Fruit fly (Drosophila melanogaster) whole organism, prepupa: ENCODE results near the gene sta.
A peak's percentile ranks its signal among the peaks of the same experiment; 100 is the strongest.

Source experiments
- Blimp-1 ChIP-seq: fragments of 200-800 bp; sonication (Bioruptor generic); optimal IDR thresholded peaks from 3 replicates; lab custom pipeline; 2017; ENCODE audit warnings: missing biosample characterization, missing genetic modification characterization, mild to moderate bottlenecking, moderate library complexity, missing genetic modification reagents
- CG10631 ChIP-seq: fragments of 200-800 bp; sonication (Bioruptor generic); optimal IDR thresholded peaks from 2 replicates; lab custom pipeline; 2016; ENCODE audit warnings: missing biosample characterization, missing genetic modification characterization
- CG10669 ChIP-seq: fragments of 200-800 bp; sonication (Bioruptor generic); optimal IDR thresholded peaks from 3 replicates; lab custom pipeline; 2018; ENCODE audit warnings: missing biosample characterization, mild to moderate bottlenecking, missing genetic modification characterization, moderate library complexity
- CG11294 ChIP-seq: fragments of 200-800 bp; sonication (Bioruptor generic); IDR thresholded peaks from 2 replicates; pipeline ENCODE4 v1.3.6; 2022; ENCODE audit warnings: missing biosample characterization, missing genetic modification characterization
- CG11762 ChIP-seq: fragments of 200-800 bp; sonication (Bioruptor generic); optimal IDR thresholded peaks from 3 replicates; lab custom pipeline; 2016; ENCODE audit warnings: missing biosample characterization, missing genetic modification characterization; ENCODE audit not compliant: insufficient read depth
- CG11902 ChIP-seq: fragments of 200-800 bp; sonication (Bioruptor generic); optimal IDR thresholded peaks from 3 replicates; lab custom pipeline; 2016; ENCODE audit warnings: missing biosample characterization, missing genetic modification characterization
- CG15336 ChIP-seq: fragments of 200-800 bp; sonication (Bioruptor generic); IDR thresholded peaks from 2 replicates; pipeline ENCODE4 v1.3.6; 2022; ENCODE audit warnings: missing biosample characterization, missing genetic modification characterization
- CG1621 ChIP-seq: fragments of 200-800 bp; sonication (Bioruptor generic); optimal IDR thresholded peaks from 3 replicates; lab custom pipeline; 2018; ENCODE audit warnings: missing biosample characterization, mild to moderate bottlenecking, missing genetic modification characterization
- CG16779 ChIP-seq: fragments of 200-800 bp; sonication (Bioruptor generic); optimal IDR thresholded peaks from 3 replicates; lab custom pipeline; 2017; ENCODE audit warnings: missing biosample characterization, mild to moderate bottlenecking, missing genetic modification characterization
- CG31627 ChIP-seq: fragments of 200-800 bp; sonication (Bioruptor generic); optimal IDR thresholded peaks from 3 replicates; lab custom pipeline; 2016; ENCODE audit warnings: missing biosample characterization, missing genetic modification characterization
- CG32006 ChIP-seq: fragments of 200-800 bp; sonication (Bioruptor generic); optimal IDR thresholded peaks from 3 replicates; lab custom pipeline; 2017; ENCODE audit warnings: missing biosample characterization, mild to moderate bottlenecking, missing genetic modification characterization
- CG34406 ChIP-seq: fragments of 200-800 bp; sonication (Bioruptor generic); optimal IDR thresholded peaks from 3 replicates; lab custom pipeline; 2016; ENCODE audit warnings: missing biosample characterization, missing genetic modification characterization
- CG3919 ChIP-seq: fragments of 200-800 bp; sonication (Bioruptor generic); optimal IDR thresholded peaks from 3 replicates; lab custom pipeline; 2016; ENCODE audit warnings: missing biosample characterization, missing genetic modification characterization
- CG4318 ChIP-seq: fragments of 200-800 bp; sonication (Bioruptor generic); optimal IDR thresholded peaks from 3 replicates; lab custom pipeline; 2017; ENCODE audit warnings: missing biosample characterization, mild to moderate bottlenecking, missing genetic modification characterization
- CG6163 ChIP-seq: fragments of 200-800 bp; sonication (Bioruptor generic); IDR thresholded peaks from 3 replicates; pipeline ENCODE4 v1.3.6; 2022; ENCODE audit warnings: missing biosample characterization, missing genetic modification characterization
- CG6276 ChIP-seq: fragments of 200-800 bp; sonication (Bioruptor generic); optimal IDR thresholded peaks from 2 replicates; lab custom pipeline; 2017; ENCODE audit warnings: missing biosample characterization, mild to moderate bottlenecking, missing genetic modification characterization
- CG6792 ChIP-seq: fragments of 200-800 bp; sonication (Bioruptor generic); optimal IDR thresholded peaks from 3 replicates; lab custom pipeline; 2016; ENCODE audit warnings: missing biosample characterization, missing genetic modification characterization
- CG6808 ChIP-seq: fragments of 200-800 bp; sonication (Bioruptor generic); optimal IDR thresholded peaks from 3 replicates; lab custom pipeline; 2017; ENCODE audit warnings: missing biosample characterization, missing genetic modification characterization, mild to moderate bottlenecking, moderate library complexity, missing genetic modification reagents
- CG8119 ChIP-seq: fragments of 200-800 bp; sonication (Bioruptor generic); IDR thresholded peaks from 3 replicates; pipeline ENCODE4 v1.3.6; 2022; ENCODE audit warnings: missing biosample characterization, missing genetic modification characterization
- CG8319 ChIP-seq: fragments of 200-800 bp; sonication (Bioruptor generic); optimal IDR thresholded peaks from 3 replicates; lab custom pipeline; 2016; ENCODE audit warnings: missing biosample characterization, missing genetic modification characterization
- CG8632 ChIP-seq: fragments of 200-800 bp; sonication (Bioruptor generic); optimal IDR thresholded peaks from 3 replicates; lab custom pipeline; 2016; ENCODE audit warnings: missing biosample characterization, missing genetic modification characterization
- CG9139 ChIP-seq: fragments of 200-800 bp; sonication (Bioruptor generic); optimal IDR thresholded peaks from 3 replicates; lab custom pipeline; 2017; ENCODE audit warnings: missing biosample characterization, mild to moderate bottlenecking, missing genetic modification characterization
- Eip75B ChIP-seq: fragments of 200-800 bp; sonication (Bioruptor generic); optimal IDR thresholded peaks from 3 replicates; lab custom pipeline; 2016; ENCODE audit warnings: missing biosample characterization, missing genetic modification characterization
- Eip78C ChIP-seq: fragments of 200-800 bp; sonication (Bioruptor generic); peaks from one replicate; lab custom pipeline; 2016; ENCODE audit warnings: missing biosample characterization, missing genetic modification characterization
- Eip93F ChIP-seq: fragments of 200-800 bp; sonication (Bioruptor generic); optimal IDR thresholded peaks from 2 replicates; lab custom pipeline; 2016; ENCODE audit warnings: missing biosample characterization, mild to moderate bottlenecking, missing genetic modification characterization
- Ets21C ChIP-seq: fragments of 200-800 bp; sonication (Bioruptor generic); optimal IDR thresholded peaks from 3 replicates; lab custom pipeline; 2016; ENCODE audit warnings: missing biosample characterization, missing genetic modification characterization
- Gug ChIP-seq: fragments of 200-800 bp; sonication (Bioruptor generic); IDR thresholded peaks from 2 replicates; pipeline ENCODE4 v1.3.6; 2022; ENCODE audit warnings: missing biosample characterization, missing genetic modification characterization
- Hr39 ChIP-seq: fragments of 200-800 bp; sonication (Bioruptor generic); optimal IDR thresholded peaks from 2 replicates; lab custom pipeline; 2016; ENCODE audit warnings: missing biosample characterization, missing genetic modification characterization
- Hr4 ChIP-seq: fragments of 200-800 bp; sonication (Bioruptor generic); optimal IDR thresholded peaks from 3 replicates; lab custom pipeline; 2016; ENCODE audit warnings: missing biosample characterization, missing genetic modification characterization
- OdsH ChIP-seq: fragments of 200-800 bp; sonication (Bioruptor generic); optimal IDR thresholded peaks from 3 replicates; lab custom pipeline; 2016; ENCODE audit warnings: missing biosample characterization, missing genetic modification characterization
- Smox ChIP-seq: fragments of 200-800 bp; sonication (Bioruptor generic); optimal IDR thresholded peaks from 3 replicates; lab custom pipeline; 2016; ENCODE audit warnings: missing biosample characterization, missing genetic modification characterization
- Sox102F ChIP-seq: fragments of 200-800 bp; sonication (Bioruptor generic); optimal IDR thresholded peaks from 2 replicates; lab custom pipeline; 2016; ENCODE audit warnings: missing biosample characterization, mild to moderate bottlenecking, missing genetic modification characterization
- Sox14 ChIP-seq: fragments of 200-800 bp; sonication (Bioruptor generic); optimal IDR thresholded peaks from 3 replicates; lab custom pipeline; 2016; ENCODE audit warnings: missing biosample characterization, missing genetic modification characterization
- Sox15 ChIP-seq: fragments of 200-800 bp; sonication (Bioruptor generic); optimal IDR thresholded peaks from 3 replicates; lab custom pipeline; 2016; ENCODE audit warnings: missing biosample characterization, missing genetic modification characterization
- achi ChIP-seq: fragments of 200-800 bp; sonication (Bioruptor generic); optimal IDR thresholded peaks from 3 replicates; lab custom pipeline; 2016; ENCODE audit warnings: missing biosample characterization, missing genetic modification characterization
- acj6 ChIP-seq: fragments of 200-800 bp; sonication (Bioruptor generic); optimal IDR thresholded peaks from 3 replicates; lab custom pipeline; 2016; ENCODE audit warnings: missing biosample characterization, missing genetic modification characterization
- cyc ChIP-seq: fragments of 200-800 bp; sonication (Bioruptor generic); optimal IDR thresholded peaks from 3 replicates; lab custom pipeline; 2016; ENCODE audit warnings: missing biosample characterization, missing genetic modification characterization
- dac ChIP-seq: fragments of 200-800 bp; sonication (Bioruptor generic); optimal IDR thresholded peaks from 2 replicates; lab custom pipeline; 2017; ENCODE audit warnings: missing biosample characterization, mild to moderate bottlenecking, missing genetic modification characterization
- eg ChIP-seq: fragments of 200-800 bp; sonication (Bioruptor generic); IDR thresholded peaks from 3 replicates; pipeline ENCODE4 v1.3.6; 2022; ENCODE audit warnings: missing biosample characterization, missing genetic modification characterization
- esn ChIP-seq: fragments of 200-800 bp; sonication (Bioruptor generic); optimal IDR thresholded peaks from 2 replicates; lab custom pipeline; 2016; ENCODE audit warnings: missing biosample characterization, mild to moderate bottlenecking, missing genetic modification characterization, moderate library complexity
- fd59A ChIP-seq: fragments of 200-800 bp; sonication (Bioruptor generic); optimal IDR thresholded peaks from 2 replicates; lab custom pipeline; 2017; ENCODE audit warnings: missing biosample characterization, mild to moderate bottlenecking, missing genetic modification characterization, missing genetic modification reagents
- fd85E ChIP-seq: fragments of 200-800 bp; sonication (Bioruptor generic); optimal IDR thresholded peaks from 3 replicates; lab custom pipeline; 2016; ENCODE audit warnings: missing biosample characterization, missing genetic modification characterization
- fkh ChIP-seq: fragments of 200-800 bp; sonication (Bioruptor generic); optimal IDR thresholded peaks from 3 replicates; lab custom pipeline; 2017; ENCODE audit warnings: missing biosample characterization, mild to moderate bottlenecking, missing genetic modification characterization, moderate library complexity
- lz ChIP-seq: fragments of 200-800 bp; sonication (Bioruptor generic); optimal IDR thresholded peaks from 3 replicates; lab custom pipeline; 2016; ENCODE audit warnings: missing biosample characterization, missing genetic modification characterization
- pdm3 ChIP-seq: fragments of 200-800 bp; sonication (Bioruptor generic); optimal IDR thresholded peaks from 3 replicates; lab custom pipeline; 2016; ENCODE audit warnings: missing biosample characterization, missing genetic modification characterization
- salr ChIP-seq, 2 experiments: fragments of 200-800 bp; sonication (Bioruptor generic); optimal IDR thresholded peaks; 3 replicates each; lab custom pipeline; 2016 to 2018; ENCODE audit warnings: missing biosample characterization in 2 of 2, missing genetic modification characterization in 2 of 2, mild to moderate bottlenecking in 1 of 2
- spab ChIP-seq: fragments of 200-800 bp; sonication (Bioruptor generic); optimal IDR thresholded peaks from 2 replicates; lab custom pipeline; 2017; ENCODE audit warnings: missing biosample characterization, mild to moderate bottlenecking, missing genetic modification characterization, missing genetic modification reagents
- ss ChIP-seq, 2 experiments: fragments of 200-800 bp; sonication (Bioruptor generic); optimal IDR thresholded peaks; 2 replicates in 1 of 2; 3 replicates in 1 of 2; lab custom pipeline; 2017 to 2018; ENCODE audit warnings: mild to moderate bottlenecking in 2 of 2, missing biosample characterization in 2 of 2, missing genetic modification characterization in 2 of 2, moderate library complexity in 1 of 2
- svp ChIP-seq: fragments of 200-800 bp; sonication (Bioruptor generic); peaks from one replicate; lab custom pipeline; 2016; ENCODE audit warnings: missing biosample characterization, missing genetic modification characterization
- topi ChIP-seq: fragments of 200-800 bp; sonication (Bioruptor generic); optimal IDR thresholded peaks from 3 replicates; lab custom pipeline; 2016; ENCODE audit warnings: missing biosample characterization, missing genetic modification characterization
- vri ChIP-seq: fragments of 200-800 bp; sonication (Bioruptor generic); optimal IDR thresholded peaks from 3 replicates; lab custom pipeline; 2016; ENCODE audit warnings: missing biosample characterization, mild to moderate bottlenecking, missing genetic modification characterization

sta gene

dm6 chrX:1482840-1483518 is at the start of gene sta, which contains the start of gene inc:
Gene sta, minus strand, starts transcription at chrX:1483413.
Gene inc, plus strand, starts transcription at chrX:1483479.
- TF ChIP-seq salr (GFP tag; optimal IDR thresholded peaks at IDR 0.05; lab: Kevin White, UChicago) (peak in 1 of 2 experiments; percentile 37), spab (GFP tag; lab: Kevin White, UChicago) (peak; percentile 10), eg (GFP tag; lab: Robert Waterston, UW) (peak; percentile 57; the same call in 2 of the 3 replicates), fd59A (GFP tag; lab: Kevin White, UChicago) (peak; percentile 11), Blimp-1 (peak; percentile 29), Ets21C (GFP tag; lab: Kevin White, UChicago) (peak; percentile 12), CG6163 (peak; percentile 76), CG11902 (GFP tag; lab: Kevin White, UChicago) (no peak), esn (GFP tag; lab: Kevin White, UChicago) (peak; percentile 66), CG9139 (GFP tag; lab: Kevin White, UChicago) (peak; percentile 61), CG6808 (GFP tag; lab: Kevin White, UChicago) (peak; percentile 42), Smox (GFP tag; lab: Kevin White, UChicago) (peak; percentile 31), dac (GFP tag; lab: Kevin White, UChicago) (peak; percentile 51), cyc (peak; percentile 58), Sox15 (no peak), CG10631 (no peak), CG11294 (GFP tag; lab: Robert Waterston, UW) (no peak), achi (GFP tag; lab: Kevin White, UChicago) (peak; percentile 80), fd85E (GFP tag; lab: Kevin White, UChicago) (peak; percentile 34), Sox14 (GFP tag; lab: Kevin White, UChicago) (peak; percentile 56), OdsH (GFP tag; lab: Kevin White, UChicago) (peak; percentile 26), CG4318 (GFP tag; lab: Kevin White, UChicago) (no peak), topi (GFP tag; lab: Kevin White, UChicago) (peak; percentile 70), acj6 (peak; percentile 12), CG34406 (GFP tag; lab: Kevin White, UChicago) (peak; percentile 40), CG11762 (GFP tag; lab: Kevin White, UChicago) (peak; percentile 3), Hr4 (no peak), CG6792 (GFP tag; lab: Kevin White, UChicago) (peak; percentile 54), CG15336 (GFP tag; lab: Robert Waterston, UW) (peak; percentile 14; the same call in 1 of the 2 replicates), Eip78C (GFP tag; lab: Kevin White, UChicago) (peak; percentile 90), Hr39 (peak; percentile 31), pdm3 (GFP tag; lab: Kevin White, UChicago) (peak; percentile 34), Eip93F (GFP tag; lab: Kevin White, UChicago) (no peak), CG31627 (GFP tag; lab: Kevin White, UChicago) (peak; percentile 25), CG8119 (peak; percentile 31; the same call in 1 of the 3 replicates), vri (GFP tag; lab: Kevin White, UChicago) (peak; percentile 64), lz (GFP tag; lab: Kevin White, UChicago) (peak; percentile 43), CG32006 (GFP tag; lab: Kevin White, UChicago) (no peak), CG8632 (GFP tag; lab: Kevin White, UChicago) (peak; percentile 28), CG1621 (tag; lab: Kevin White, UChicago) (peak; percentile 86), svp (GFP tag; lab: Kevin White, UChicago) (peak; percentile 65), Eip75B (GFP tag; lab: Kevin White, UChicago) (peak; percentile 51), ss (GFP tag; optimal IDR thresholded peaks at IDR 0.05; lab: Kevin White, UChicago) (peak; percentile 70 to 76), CG6276 (GFP tag; lab: Kevin White, UChicago) (no peak), fkh (peak; percentile 35), CG3919 (GFP tag; lab: Kevin White, UChicago) (peak; percentile 77), CG8319 (GFP tag; lab: Kevin White, UChicago) (peak; percentile 10), CG10669 (peak; percentile 41), CG16779 (tag; lab: Kevin White, UChicago) (peak; percentile 28), Gug (GFP tag; lab: Robert Waterston, UW) (no peak), Sox102F (GFP tag; lab: Kevin White, UChicago) (peak; percentile 44)
